Worm (Caenorhabditis elegans): ENCODE data around the gene tba-4.
"Not testable (repeated sequence)": the region's sequence is repeated elsewhere in the genome, so short reads cannot be mapped to it uniquely, and the experiment has no call there.

Gene tba-4

DNA sequence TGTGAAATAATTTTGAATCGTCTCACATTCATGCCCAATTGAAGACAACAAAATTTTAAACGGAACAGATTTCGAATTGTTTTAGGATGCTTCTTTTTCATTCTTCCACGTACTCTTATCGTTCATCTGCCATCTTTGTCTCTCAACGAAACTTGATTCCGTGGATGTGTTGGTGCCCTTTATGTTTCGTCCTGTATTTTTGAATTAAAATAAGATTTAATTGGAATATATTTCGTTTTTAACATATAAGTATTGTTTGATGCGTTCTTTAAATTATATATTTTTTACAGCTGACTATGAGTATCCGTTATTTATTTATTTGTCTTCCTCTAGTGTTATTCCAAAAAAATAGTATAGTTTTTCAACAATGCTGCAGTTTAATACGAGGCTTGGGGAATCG lies 16.4 kb upstream of the tba-4 start, which contains the start of gene gly-1:
Gene gly-1, minus strand, starts transcription at position 101 of the 400 bp plus-strand sequence.
- TF ChIP-seq fkh-10 (GFP tag; optimal IDR thresholded peaks at IDR 0.05): no peak

DNA sequence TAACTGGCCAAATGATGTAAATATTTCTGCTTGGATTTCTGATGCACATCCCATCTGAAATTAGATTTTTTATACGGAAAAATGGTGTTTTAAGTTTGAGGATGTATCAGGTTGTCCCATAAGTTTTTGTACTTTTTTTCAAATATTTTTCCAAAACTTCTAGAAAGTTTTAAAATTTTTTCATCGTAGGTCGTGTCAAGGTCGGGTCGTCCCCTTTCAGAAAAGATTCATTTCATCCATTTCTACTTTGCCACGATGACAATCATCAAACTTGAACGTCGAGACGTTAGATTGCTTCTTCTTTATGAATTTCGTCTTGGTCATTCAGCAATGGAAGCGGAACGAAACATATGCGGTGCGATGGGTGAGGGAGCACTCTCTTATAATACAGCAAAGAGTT lies 14.1 kb upstream of the tba-4 start, which contains the start of gene sra-12:
Gene sra-12, minus strand, starts transcription at position 101 of the 400 bp plus-strand sequence.
- TF ChIP-seq K02D7.2, npax-4, zip-5 (tag; optimal IDR thresholded peaks at IDR 0.05): not testable (repeated sequence)

DNA sequence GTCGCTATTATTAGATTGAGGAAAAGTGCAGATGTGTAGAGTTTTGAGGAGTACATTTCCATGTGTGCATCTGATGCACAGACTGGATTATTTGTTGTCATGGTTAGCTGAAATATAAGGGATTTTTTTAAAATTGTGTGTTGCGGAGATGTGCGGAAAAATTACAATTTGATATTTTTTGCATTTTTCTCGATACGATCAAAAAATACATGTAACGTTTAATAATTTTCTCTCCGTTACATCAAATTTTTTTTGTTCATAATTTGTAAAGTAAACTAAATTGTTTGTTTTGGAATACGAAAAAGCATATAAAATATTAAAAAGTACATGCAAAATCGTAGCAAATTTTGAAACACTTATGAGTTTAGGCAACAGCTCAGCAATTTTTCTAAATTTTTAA lies 8.3 kb upstream of the tba-4 start, which contains the start of gene sra-11:
Gene sra-11, minus strand, starts transcription at position 101 of the 400 bp plus-strand sequence.
- TF ChIP-seq gmeb-2 (tag; optimal IDR thresholded peaks at IDR 0.05): no peak
- no peak for TF ChIP-seq pqm-1 (tag; optimal IDR thresholded peaks at IDR 0.05)
- TF ChIP-seq dmd-4 (tag; optimal IDR thresholded peaks at IDR 0.05; ENCODE audit: borderline replicate concordance): no peak
- no peak for TF ChIP-seq ttx-3 (tag; optimal IDR thresholded peaks at IDR 0.05)
- TF ChIP-seq zip-5 (tag; optimal IDR thresholded peaks at IDR 0.05): no peak
- no peak for TF ChIP-seq hlh-15 (tag; optimal IDR thresholded peaks at IDR 0.05)

DNA sequence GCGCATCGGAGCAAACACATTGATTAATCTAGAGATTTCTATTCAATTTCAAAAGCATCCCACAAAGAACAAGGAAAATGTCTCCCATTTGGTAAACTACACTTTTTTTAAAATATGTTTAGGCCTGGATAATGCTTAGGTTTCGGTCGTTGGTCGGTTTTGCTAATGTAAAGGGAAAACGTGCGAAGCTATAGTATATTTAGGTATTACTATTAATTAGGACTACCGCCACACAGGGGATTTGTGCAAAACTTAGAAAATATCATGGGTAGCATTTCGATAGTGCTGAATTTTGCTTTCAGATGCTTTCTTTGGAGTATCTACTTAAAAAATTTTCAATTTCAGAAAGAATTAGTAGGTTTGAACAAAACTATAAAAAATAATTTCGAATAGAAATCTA lies 5.5 kb upstream of the tba-4 start:
- TF ChIP-seq eyg-1 (tag; optimal IDR thresholded peaks at IDR 0.05) (no peak), lim-6 (tag; optimal IDR thresholded peaks at IDR 0.05) (no peak), npax-4 (tag; optimal IDR thresholded peaks at IDR 0.05) (no peak), odd-2 (tag; optimal IDR thresholded peaks at IDR 0.05) (no peak), unc-3 (GFP tag; conservative IDR thresholded peaks at IDR 0.05) (no peak), unc-3 (tag; optimal IDR thresholded peaks at IDR 0.05) (no peak), gmeb-2 (tag; optimal IDR thresholded peaks at IDR 0.05) (no peak), nhr-232 (tag; optimal IDR thresholded peaks at IDR 0.05) (no peak), ahr-1 (tag; optimal IDR thresholded peaks at IDR 0.05) (no peak), pha-4 (tag; optimal IDR thresholded peaks at IDR 0.05) (no peak), ceh-48 (tag; optimal IDR thresholded peaks at IDR 0.05) (no peak), mec-3 (tag; optimal IDR thresholded peaks at IDR 0.05; ENCODE audit: borderline replicate concordance) (no peak), unc-42 (tag; optimal IDR thresholded peaks at IDR 0.05) (no peak), hlh-13 (GFP tag; optimal IDR thresholded peaks at IDR 0.05) (no peak), ceh-30 (tag; optimal IDR thresholded peaks at IDR 0.05) (no peak), rnt-1 (tag; optimal IDR thresholded peaks at IDR 0.05) (no peak), C38D4.7 (GFP tag; optimal IDR thresholded peaks at IDR 0.05) (no peak), hlh-15 (tag; optimal IDR thresholded peaks at IDR 0.05) (no peak), ceh-22 (tag; optimal IDR thresholded peaks at IDR 0.05) (no peak)

DNA sequence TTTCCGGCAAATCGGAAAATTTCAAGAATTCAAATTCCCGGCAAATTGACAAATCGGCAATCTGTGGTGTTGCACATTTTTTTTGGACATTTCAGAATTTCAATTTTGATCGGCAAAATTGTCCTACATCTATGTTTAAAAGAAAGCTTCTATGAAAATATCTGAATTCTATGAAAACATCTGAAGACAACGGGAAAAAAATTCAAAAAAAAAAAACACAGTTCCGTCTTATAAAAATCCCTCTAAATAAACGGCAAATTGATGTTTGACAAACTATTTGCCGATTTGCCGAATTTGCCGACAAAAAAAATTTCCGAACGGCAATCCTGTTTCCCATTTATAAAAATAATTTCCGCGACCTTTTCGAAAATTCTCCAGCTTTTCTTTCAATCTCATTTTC lies 4.1 kb upstream of the tba-4 start, which contains the start of gene F44F4.15:
Gene F44F4.15, plus strand, starts transcription at position 301 of the 400 bp plus-strand sequence.
- TF ChIP-seq nhr-11 (tag; optimal IDR thresholded peaks at IDR 0.05): no peak
- no peak for TF ChIP-seq gmeb-2 (tag; optimal IDR thresholded peaks at IDR 0.05)
- no peak for TF ChIP-seq F13H6.1 (tag; optimal IDR thresholded peaks at IDR 0.05)
- no peak for TF ChIP-seq tbx-7 (tag; optimal IDR thresholded peaks at IDR 0.05)

DNA sequence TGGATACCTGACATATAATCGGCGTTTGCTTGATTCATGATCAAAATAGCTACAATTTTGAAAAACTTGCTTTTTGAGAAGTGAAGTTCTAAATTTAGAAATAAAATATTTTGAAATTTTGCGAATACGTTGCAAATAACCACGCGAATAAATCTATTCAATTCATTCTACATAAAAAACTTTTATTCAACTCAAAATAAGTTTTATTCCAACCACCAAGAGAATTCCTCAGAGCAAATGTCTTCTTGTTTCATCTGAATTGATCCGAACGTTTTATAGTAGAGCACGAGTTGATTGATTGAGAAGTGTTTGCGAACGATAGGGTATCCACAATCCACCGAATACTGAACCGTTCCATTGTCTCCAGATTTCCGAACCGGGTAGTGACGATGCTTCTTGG lies 2.8 kb upstream of the tba-4 start, which contains the start of gene F44F4.9:
Gene F44F4.9, minus strand, starts transcription at position 101 of the 400 bp plus-strand sequence.
- TF ChIP-seq tbx-7 (tag; optimal IDR thresholded peaks at IDR 0.05): no peak
- TF ChIP-seq hlh-30 (tag; optimal IDR thresholded peaks at IDR 0.05; ENCODE audit: insufficient read depth): no peak
- TF ChIP-seq gmeb-2 (tag; optimal IDR thresholded peaks at IDR 0.05): no peak
- no peak for TF ChIP-seq ceh-45 (GFP tag; IDR thresholded peaks at IDR 0.05)
- no peak for TF ChIP-seq pag-3 (tag; optimal IDR thresholded peaks at IDR 0.05; ENCODE audit: borderline replicate concordance)
- no peak for TF ChIP-seq sox-2 (GFP tag; IDR thresholded peaks at IDR 0.05)
- TF ChIP-seq madf-2 (tag; optimal IDR thresholded peaks at IDR 0.05): no peak
- no peak for TF ChIP-seq pha-2 (tag; optimal IDR thresholded peaks at IDR 0.05)
- no peak for TF ChIP-seq C38D4.7 (GFP tag; optimal IDR thresholded peaks at IDR 0.05)
- TF ChIP-seq ceh-22 (tag; optimal IDR thresholded peaks at IDR 0.05): no peak
- TF ChIP-seq ceh-2 (tag; optimal IDR thresholded peaks at IDR 0.05): no peak
